Fruit fly (Drosophila melanogaster) whole organism, embryonic: ENCODE measurements around the gene ftz.

Experiments used
- BtbVII ChIP-seq: fragments of 200-800 bp; sonication (Bioruptor generic); optimal IDR thresholded peaks from 3 replicates; lab custom pipeline; 2017; ENCODE audit warnings: missing biosample characterization, mild to moderate bottlenecking, missing genetic modification characterization
- CG11504 ChIP-seq: fragments of 200-800 bp; sonication (Bioruptor generic); optimal IDR thresholded peaks from 3 replicates; lab custom pipeline; 2019; ENCODE audit warnings: missing biosample characterization, mild to moderate bottlenecking, missing genetic modification characterization, moderate library complexity
- CG12659 ChIP-seq: fragments of 200-800 bp; sonication (Bioruptor generic); optimal IDR thresholded peaks from 3 replicates; lab custom pipeline; 2017; ENCODE audit warnings: mild to moderate bottlenecking, missing biosample characterization, missing genetic modification reagents, missing genetic modification characterization
- CG15696 ChIP-seq: fragments of 200-800 bp; sonication (Bioruptor generic); optimal IDR thresholded peaks from 2 replicates; lab custom pipeline; 2019; ENCODE audit warnings: missing biosample characterization, mild to moderate bottlenecking, missing genetic modification characterization, moderate library complexity
- CG1603 ChIP-seq: fragments of 200-800 bp; sonication (Bioruptor generic); optimal IDR thresholded peaks from 2 replicates; lab custom pipeline; 2019; ENCODE audit warnings: missing biosample characterization, mild to moderate bottlenecking, missing genetic modification characterization, moderate library complexity
- CG2199 ChIP-seq: fragments of 200-800 bp; sonication (Bioruptor generic); IDR thresholded peaks from 3 replicates; pipeline ENCODE4 v1.3.6; 2022; ENCODE audit warnings: missing biosample characterization, missing genetic modification characterization
- CG32767 ChIP-seq: fragments of 200-800 bp; sonication (Bioruptor generic); IDR thresholded peaks from 2 replicates; pipeline ENCODE4 v1.3.6; 2022; ENCODE audit warnings: missing biosample characterization, missing genetic modification characterization
- CG3281 ChIP-seq: fragments of 200-800 bp; sonication (Bioruptor generic); optimal IDR thresholded peaks from 3 replicates; lab custom pipeline; 2017; ENCODE audit warnings: missing biosample characterization, mild to moderate bottlenecking, missing genetic modification characterization
- CG3407 ChIP-seq: fragments of 200-800 bp; sonication (Bioruptor generic); optimal IDR thresholded peaks from 2 replicates; lab custom pipeline; 2018; ENCODE audit warnings: missing biosample characterization, mild to moderate bottlenecking, missing genetic modification characterization
- CG4282 ChIP-seq: fragments of 200-800 bp; sonication (Bioruptor generic); optimal IDR thresholded peaks from 2 replicates; lab custom pipeline; 2016; ENCODE audit warnings: missing biosample characterization, missing genetic modification characterization
- CoRest ChIP-seq: fragments of 200-800 bp; sonication (Bioruptor generic); optimal IDR thresholded peaks from 3 replicates; lab custom pipeline; 2018; ENCODE audit warnings: missing biosample characterization, mild to moderate bottlenecking, missing genetic modification characterization, moderate library complexity
- Dbx ChIP-seq: fragments of 200-800 bp; sonication (Bioruptor generic); IDR thresholded peaks from 3 replicates; pipeline ENCODE4 v1.3.6; 2022; ENCODE audit warnings: missing biosample characterization, missing genetic modification characterization
- Dfd ChIP-seq, 2 experiments: fragments of >200 bp; optimal IDR thresholded peaks; 2 replicates each; lab custom pipeline; 2017; ENCODE audit warnings: missing biosample characterization in 2 of 2, missing genetic modification characterization in 2 of 2
- Dip2 ChIP-seq: fragments of 200-800 bp; sonication (Bioruptor generic); IDR thresholded peaks from 2 replicates; pipeline ENCODE4 v1.3.6; 2022; ENCODE audit warnings: missing biosample characterization, missing genetic modification characterization
- Drgx ChIP-seq: fragments of 200-800 bp; sonication (Bioruptor generic); IDR thresholded peaks from 2 replicates; pipeline ENCODE4 v1.3.6; 2022; ENCODE audit warnings: missing biosample characterization, missing genetic modification characterization
- E2f1 ChIP-seq: fragments of 200-800 bp; sonication (Bioruptor generic); IDR thresholded peaks from 2 replicates; pipeline ENCODE4 v1.3.6; 2022; ENCODE audit warnings: missing biosample characterization, missing genetic modification characterization
- Eip74EF ChIP-seq, 2 experiments: fragments of 200-800 bp in 1 of 2; fragments of >200 bp in 1 of 2; sonication (Bioruptor generic) in 1 of 2; optimal IDR thresholded peaks; 2 replicates each; lab custom pipeline; 2017 to 2019; ENCODE audit warnings: missing biosample characterization in 2 of 2, missing genetic modification characterization in 2 of 2, mild to moderate bottlenecking in 1 of 2, moderate library complexity in 1 of 2
- Gug ChIP-seq: fragments of 200-800 bp; sonication (Bioruptor generic); IDR thresholded peaks from 4 replicates; pipeline ENCODE4 v1.3.6; 2022; ENCODE audit warnings: missing biosample characterization, missing genetic modification characterization
- HLH3B ChIP-seq: fragments of 200-800 bp; sonication (Bioruptor generic); IDR thresholded peaks from 2 replicates; pipeline ENCODE4 v1.3.6; 2022; ENCODE audit warnings: missing biosample characterization, missing genetic modification characterization
- Hey ChIP-seq: fragments of 200-800 bp; sonication (Bioruptor generic); optimal IDR thresholded peaks from 3 replicates; lab custom pipeline; 2018; ENCODE audit warnings: missing biosample characterization, mild to moderate bottlenecking, missing genetic modification characterization
- HmgD ChIP-seq: fragments of 200-800 bp; sonication (Bioruptor generic); optimal IDR thresholded peaks from 3 replicates; lab custom pipeline; 2016; ENCODE audit warnings: missing biosample characterization, missing genetic modification characterization
- Hr39 ChIP-seq: fragments of >200 bp; optimal IDR thresholded peaks from 2 replicates; lab custom pipeline; 2017
- Jarid2 ChIP-seq: fragments of 200-800 bp; sonication (Bioruptor generic); optimal IDR thresholded peaks from 3 replicates; lab custom pipeline; 2017; ENCODE audit warnings: mild to moderate bottlenecking, missing biosample characterization, missing genetic modification reagents, missing genetic modification characterization
- Lhr ChIP-seq: fragments of 200-800 bp; sonication (Bioruptor generic); optimal IDR thresholded peaks from 3 replicates; lab custom pipeline; 2017; ENCODE audit warnings: mild to moderate bottlenecking, missing biosample characterization, missing genetic modification reagents, missing genetic modification characterization
- Max ChIP-seq: fragments of 200-800 bp; sonication (Bioruptor generic); optimal IDR thresholded peaks from 2 replicates; lab custom pipeline; 2016; ENCODE audit warnings: missing biosample characterization, mild to moderate bottlenecking, missing genetic modification characterization
- Myb ChIP-seq: fragments of 200-800 bp; sonication (Bioruptor generic); optimal IDR thresholded peaks from 2 replicates; lab custom pipeline; 2016; ENCODE audit warnings: missing biosample characterization, missing genetic modification characterization
- Nf-YA ChIP-seq: fragments of 200-800 bp; sonication (Bioruptor generic); IDR thresholded peaks from 2 replicates; pipeline ENCODE4 v1.3.6; 2022; ENCODE audit warnings: missing biosample characterization, missing genetic modification characterization
- Ravus ChIP-seq: fragments of 200-800 bp; sonication (Bioruptor generic); IDR thresholded peaks from 2 replicates; pipeline ENCODE4 v1.3.6; 2022; ENCODE audit warnings: missing biosample characterization, missing genetic modification characterization
- Scr ChIP-seq: fragments of 200-800 bp; sonication (Bioruptor generic); IDR thresholded peaks from 2 replicates; pipeline ENCODE4 v1.3.6; 2022; ENCODE audit warnings: missing biosample characterization, missing genetic modification characterization; ENCODE audit not compliant: partially characterized antibody
- Ssrp ChIP-seq: fragments of 200-800 bp; sonication (Bioruptor generic); optimal IDR thresholded peaks from 2 replicates; lab custom pipeline; 2018; ENCODE audit warnings: missing biosample characterization, mild to moderate bottlenecking, missing genetic modification characterization, moderate library complexity
- amos ChIP-seq: fragments of 200-800 bp; sonication (Bioruptor generic); IDR thresholded peaks from 2 replicates; pipeline ENCODE4 v1.3.6; 2022; ENCODE audit warnings: missing biosample characterization, missing genetic modification characterization; ENCODE audit not compliant: partially characterized antibody
- chinmo ChIP-seq: fragments of 200-800 bp; sonication (Bioruptor generic); IDR thresholded peaks from 4 replicates; pipeline ENCODE4 v1.3.6; 2022; ENCODE audit warnings: missing biosample characterization, missing genetic modification characterization; ENCODE audit not compliant: partially characterized antibody
- chn ChIP-seq: fragments of 200-800 bp; sonication (Bioruptor generic); optimal IDR thresholded peaks from 2 replicates; lab custom pipeline; 2016; ENCODE audit warnings: missing biosample characterization, missing genetic modification characterization
- fd64A ChIP-seq: fragments of 200-800 bp; sonication (Bioruptor generic); optimal IDR thresholded peaks from 3 replicates; lab custom pipeline; 2018; ENCODE audit warnings: missing biosample characterization, mild to moderate bottlenecking, missing genetic modification characterization
- fru ChIP-seq: fragments of >200 bp; optimal IDR thresholded peaks from 2 replicates; lab custom pipeline; 2017
- insv ChIP-seq, 2 experiments: fragments of 200-800 bp; sonication (Bioruptor generic); optimal IDR thresholded peaks; 3 replicates each; lab custom pipeline; 2016 to 2018; ENCODE audit warnings: missing biosample characterization in 2 of 2, missing genetic modification characterization in 2 of 2
- inv ChIP-seq: fragments of 200-800 bp; sonication (Bioruptor generic); IDR thresholded peaks from 2 replicates; pipeline ENCODE4 v1.3.6; 2022; ENCODE audit warnings: missing biosample characterization, missing genetic modification characterization; ENCODE audit not compliant: partially characterized antibody
- lov ChIP-seq, 2 experiments: fragments of 200-800 bp in 1 of 2; fragments of >200 bp in 1 of 2; sonication (Bioruptor generic) in 1 of 2; IDR thresholded peaks in 1 of 2; optimal IDR thresholded peaks in 1 of 2; 2 replicates in 1 of 2; 3 replicates in 1 of 2; pipeline versions ENCODE4 v1.3.6 to Lab custom; 2017 to 2022; ENCODE audit warnings: missing biosample characterization in 1 of 2, missing genetic modification characterization in 1 of 2
- phol ChIP-seq: fragments of 200-800 bp; sonication (Bioruptor generic); optimal IDR thresholded peaks from 3 replicates; lab custom pipeline; 2018; ENCODE audit warnings: missing biosample characterization, mild to moderate bottlenecking, missing genetic modification characterization, moderate library complexity
- pita ChIP-seq: fragments of 200-800 bp; sonication (Bioruptor generic); optimal IDR thresholded peaks from 2 replicates; lab custom pipeline; 2017; ENCODE audit warnings: missing biosample characterization, mild to moderate bottlenecking, missing genetic modification characterization
- pros ChIP-seq: fragments of 200-800 bp; sonication (Bioruptor generic); optimal IDR thresholded peaks from 3 replicates; lab custom pipeline; 2019; ENCODE audit warnings: missing biosample characterization, mild to moderate bottlenecking, missing genetic modification characterization, moderate library complexity
- sens ChIP-seq: fragments of 200-800 bp; sonication (Bioruptor generic); peaks from one replicate; lab custom pipeline; 2016; ENCODE audit warnings: missing biosample characterization, missing genetic modification characterization
- slp2 ChIP-seq: fragments of 200-800 bp; sonication (Bioruptor generic); optimal IDR thresholded peaks from 2 replicates; lab custom pipeline; 2016; ENCODE audit warnings: missing biosample characterization, missing genetic modification characterization
- tio ChIP-seq: fragments of 200-800 bp; sonication (Bioruptor generic); optimal IDR thresholded peaks from 2 replicates; lab custom pipeline; 2017; ENCODE audit warnings: missing biosample characterization, missing genetic modification characterization, inconsistent platforms
- tll ChIP-seq, 2 experiments: fragments of 200-800 bp in 1 of 2; fragments of >200 bp in 1 of 2; sonication (Bioruptor generic) in 1 of 2; optimal IDR thresholded peaks; 2 replicates each; lab custom pipeline; 2017 to 2019; ENCODE audit warnings: missing biosample characterization in 2 of 2, missing genetic modification characterization in 2 of 2, mild to moderate bottlenecking in 1 of 2, moderate library complexity in 1 of 2
- trh ChIP-seq: fragments of 200-800 bp; sonication (Bioruptor generic); optimal IDR thresholded peaks from 2 replicates; lab custom pipeline; 2016; ENCODE audit warnings: missing biosample characterization, missing genetic modification characterization

Gene ftz

dm6 chr3R:6870836-6871235 is 6.7 kb downstream of the ftz start (continued):
- TF ChIP-seq CG3281 (GFP tag; lab: Kevin White, UChicago), result no peak
- TF ChIP-seq CG1603, result peak; percentile 26
- TF ChIP-seq CG12659 (GFP tag; lab: Kevin White, UChicago), result no peak
- no peak for TF ChIP-seq Dip2 (GFP tag; lab: Robert Waterston, UW)
- TF ChIP-seq tll (GFP tag; optimal IDR thresholded peaks at IDR 0.05; lab: Kevin White, UChicago), result peak in 1 of 2 experiments; percentile 15
- peak; percentile 49 for TF ChIP-seq phol (tag; lab: Kevin White, UChicago)
- no peak for TF ChIP-seq Scr
- TF ChIP-seq Nf-YA (GFP tag; lab: Robert Waterston, UW), result no peak
- TF ChIP-seq Myb (GFP tag; lab: Kevin White, UChicago), result peak; percentile 12
- TF ChIP-seq HLH3B (GFP tag; lab: Robert Waterston, UW), result no peak
- no peak for TF ChIP-seq tio
- TF ChIP-seq Eip74EF (GFP tag; optimal IDR thresholded peaks at IDR 0.05; lab: Kevin White, UChicago), result peak in 1 of 2 experiments; percentile 14
- peak; percentile 33 for TF ChIP-seq CoRest (tag; lab: Kevin White, UChicago)
- TF ChIP-seq Dbx (GFP tag; lab: Robert Waterston, UW), result no peak
- TF ChIP-seq Ravus (GFP tag; lab: Robert Waterston, UW), result no peak
- peak in 1 of 2 experiments; percentile 77 for TF ChIP-seq Dfd (GFP tag; optimal IDR thresholded peaks at IDR 0.05; lab: Kevin White, UChicago)
- peak; percentile 100 for TF ChIP-seq CG11504 (tag; lab: Kevin White, UChicago)
- TF ChIP-seq CG2199 (GFP tag; lab: Robert Waterston, UW), result peak; percentile 98
- peak; percentile 82 for TF ChIP-seq pita (GFP tag; lab: Kevin White, UChicago)
- peak; percentile 42; the same call in 1 of the 2 replicates for TF ChIP-seq amos
- TF ChIP-seq Ssrp (tag; lab: Kevin White, UChicago), result no peak
- no peak for TF ChIP-seq trh (GFP tag; lab: Kevin White, UChicago)
- TF ChIP-seq Drgx, result no peak
- no peak for TF ChIP-seq Hr39 (lab: Kevin White, UChicago)
- peak; percentile 44 for TF ChIP-seq CG15696 (tag; lab: Kevin White, UChicago)
- no peak for TF ChIP-seq Max
- TF ChIP-seq Gug, result no peak
- TF ChIP-seq insv (GFP tag; optimal IDR thresholded peaks at IDR 0.05; lab: Kevin White, UChicago), result peak; percentile 92 to 100
- peak; percentile 29 for TF ChIP-seq Lhr (GFP tag; lab: Kevin White, UChicago)
- no peak for TF ChIP-seq CG4282 (GFP tag; lab: Kevin White, UChicago)
- TF ChIP-seq chinmo (GFP tag; lab: Robert Waterston, UW), result 0 out of 4 replicates have a peak, but pooled peaks have one; percentile 38
- TF ChIP-seq CG3407 (GFP tag; lab: Kevin White, UChicago), result no peak
- no peak for TF ChIP-seq Hey
- TF ChIP-seq fru (lab: Kevin White, UChicago), result no peak
- no peak for TF ChIP-seq lov (optimal IDR thresholded peaks at IDR 0.05; lab: Kevin White, UChicago)
- TF ChIP-seq lov (GFP tag; IDR thresholded peaks at IDR 0.05; lab: Robert Waterston, UW), result no peak
- TF ChIP-seq inv, result no peak
- TF ChIP-seq sens (GFP tag; lab: Kevin White, UChicago), result peak; percentile 78
- no peak for TF ChIP-seq BtbVII (GFP tag; lab: Kevin White, UChicago)
- TF ChIP-seq HmgD (GFP tag; lab: Kevin White, UChicago), result peak; percentile 35
- no peak for TF ChIP-seq CG32767 (GFP tag; lab: Robert Waterston, UW)
- no peak for TF ChIP-seq slp2 (GFP tag; lab: Kevin White, UChicago)
- TF ChIP-seq fd64A (GFP tag; lab: Kevin White, UChicago), result no peak
- TF ChIP-seq pros (GFP tag; lab: Kevin White, UChicago), result no peak
- peak; percentile 12 for TF ChIP-seq Jarid2 (GFP tag; lab: Kevin White, UChicago)
- TF ChIP-seq chn (GFP tag; lab: Kevin White, UChicago), result peak; percentile 11
- TF ChIP-seq E2f1, result no peak
